Worm (Caenorhabditis elegans): ENCODE data around the gene mask-1.

The mask-1 gene

ce11 chrIV:10357072-10357471 lies 17.6 kb upstream of the mask-1 start, which contains the start of gene R11A8.1:
Gene R11A8.1 (minus strand): TSS chrIV:10357172.
- TF ChIP-seq egrh-3 (GFP tag; IDR thresholded peaks at IDR 0.05): no peak
- TF ChIP-seq Y95B8A.8 (GFP tag; IDR thresholded peaks at IDR 0.05): no peak
- TF ChIP-seq lsl-1 (GFP tag; optimal IDR thresholded peaks at IDR 0.05): peak; percentile 67

ce11 chrIV:10357842-10358241 lies 16.9 kb upstream of the mask-1 start, which contains the start of gene gkow-1:
Gene gkow-1 (plus strand): TSS chrIV:10358142.
- TF ChIP-seq lsy-27 (tag; optimal IDR thresholded peaks at IDR 0.05; ENCODE audit: borderline replicate concordance, insufficient read depth) (no peak), hmg-1.2 (GFP tag; IDR thresholded peaks at IDR 0.05) (peak; percentile 45; the same call in 1 of the 2 replicates), ztf-28 (GFP tag; IDR thresholded peaks at IDR 0.05) (no peak)

- TF ChIP-seq nhr-120 (GFP tag; IDR thresholded peaks at IDR 0.05): no peak
- TF ChIP-seq hlh-12 (tag; optimal IDR thresholded peaks at IDR 0.05): no peak
- no peak for TF ChIP-seq mcd-1 (GFP tag; IDR thresholded peaks at IDR 0.05)
- no peak for TF ChIP-seq lin-26 (GFP tag; IDR thresholded peaks at IDR 0.05)
- TF ChIP-seq aptf-3 (GFP tag; IDR thresholded peaks at IDR 0.05): no peak
- TF ChIP-seq Y56A3A.18 (GFP tag; IDR thresholded peaks at IDR 0.05): no peak
- no peak for TF ChIP-seq let-607 (tag; optimal IDR thresholded peaks at IDR 0.05)
- no peak for TF ChIP-seq tbx-9 (tag; optimal IDR thresholded peaks at IDR 0.05; ENCODE audit: borderline replicate concordance)
- no peak for TF ChIP-seq madf-10 (tag; optimal IDR thresholded peaks at IDR 0.05)
- TF ChIP-seq atf-7 (tag; optimal IDR thresholded peaks at IDR 0.05): no peak
- TF ChIP-seq F23B12.7 (tag; optimal IDR thresholded peaks at IDR 0.05; ENCODE audit: insufficient read depth): no peak
- TF ChIP-seq ceh-91 (GFP tag; IDR thresholded peaks at IDR 0.05): no peak
- TF ChIP-seq mes-4 (tag; optimal IDR thresholded peaks at IDR 0.05): no peak
These were observed 14.4 kb upstream of the mask-1 start, which contains the start of gene ugt-59 for ce11 chrIV:10360336-10360735. Gene ugt-59 (plus strand): TSS chrIV:10360636.

- TF ChIP-seq akir-1 (GFP tag; optimal IDR thresholded peaks at IDR 0.05) (no peak), unc-130 (GFP tag; optimal IDR thresholded peaks at IDR 0.05) (peak; percentile 18), B0261.1 (tag; optimal IDR thresholded peaks at IDR 0.05) (no peak), F39B2.1 (GFP tag; IDR thresholded peaks at IDR 0.05) (no peak), repo-1 (tag; optimal IDR thresholded peaks at IDR 0.05) (peak; percentile 88), dox-1 (GFP tag; IDR thresholded peaks at IDR 0.05) (0 out of 2 replicates have a peak, but pooled peaks have one; percentile 57), D2030.7 (GFP tag; IDR thresholded peaks at IDR 0.05) (no peak), lin-54 (GFP tag; optimal IDR thresholded peaks at IDR 0.05) (no peak), mcd-1 (GFP tag; IDR thresholded peaks at IDR 0.05) (peak; percentile 44; the same call in 1 of the 2 replicates), let-607 (tag; optimal IDR thresholded peaks at IDR 0.05) (peak in 1 of 2 experiments; percentile 20), gei-17 (GFP tag; optimal IDR thresholded peaks at IDR 0.05) (peak; percentile 19), madf-10 (tag; optimal IDR thresholded peaks at IDR 0.05) (no peak), pbrm-1 (GFP tag; IDR thresholded peaks at IDR 0.05) (peak; percentile 40; the same call in 1 of the 2 replicates), hsf-1 (GFP tag; IDR thresholded peaks at IDR 0.05) (0 out of 2 replicates have a peak, but pooled peaks have one; percentile 40), cebp-1 (GFP tag; IDR thresholded peaks at IDR 0.05) (no peak), cebp-1 (tag; optimal IDR thresholded peaks at IDR 0.05) (peak; percentile 55), him-1 (tag; optimal IDR thresholded peaks at IDR 0.05) (no peak), snpc-4 (GFP tag; optimal IDR thresholded peaks at IDR 0.05) (no peak), snpc-4 (tag; optimal IDR thresholded peaks at IDR 0.05) (peak in 2 of 4 experiments; percentile 28), lin-40 (tag; optimal IDR thresholded peaks at IDR 0.05) (peak; percentile 18), ceh-91 (GFP tag; IDR thresholded peaks at IDR 0.05) (no peak), tbp1 (GFP tag; optimal IDR thresholded peaks at IDR 0.05) (peak; percentile 2), madf-6 (GFP tag; IDR thresholded peaks at IDR 0.05) (peak; percentile 46; the same call in 1 of the 2 replicates), ztf-6 (GFP tag; IDR thresholded peaks at IDR 0.05) (no peak), K12H6.12 (tag; optimal IDR thresholded peaks at IDR 0.05) (no peak), T07F8.4 (tag; optimal IDR thresholded peaks at IDR 0.05) (no peak), rpc-1 (optimal IDR thresholded peaks at IDR 0.05) (no peak), rpc-1 (tag; optimal IDR thresholded peaks at IDR 0.05) (no peak), aptf-2 (GFP tag; conservative IDR thresholded peaks at IDR 0.05) (no peak)
These were observed 8.7 kb upstream of the mask-1 start, which contains the start of gene sir-2.1 for ce11 chrIV:10366018-10366417. Gene sir-2.1 (minus strand): TSS chrIV:10366229.
